Fruit fly (Drosophila melanogaster) whole organism, adult: ENCODE data around the gene CG13365.

ENCODE experiments used
- CG12768 ChIP-seq: fragments of 200-800 bp; sonication (Bioruptor generic); optimal IDR thresholded peaks from 2 replicates; lab custom pipeline; 2017; ENCODE audit warnings: missing biosample characterization, missing genetic modification characterization, mild to moderate bottlenecking, moderate library complexity, missing genetic modification reagents
- CG14711 ChIP-seq: fragments of 200-800 bp; sonication (Bioruptor generic); optimal IDR thresholded peaks from 2 replicates; lab custom pipeline; 2018; ENCODE audit warnings: missing biosample characterization, mild to moderate bottlenecking, missing genetic modification characterization, moderate library complexity
- Clk ChIP-seq: fragments of 200-800 bp; sonication (Bioruptor generic); optimal IDR thresholded peaks from 2 replicates; lab custom pipeline; 2017; ENCODE audit warnings: missing biosample characterization, missing genetic modification characterization
- Hr96 ChIP-seq: fragments of 200-800 bp; sonication (Bioruptor generic); optimal IDR thresholded peaks from 2 replicates; lab custom pipeline; 2016; ENCODE audit warnings: missing biosample characterization, missing genetic modification characterization
- Mnt ChIP-seq: fragments of 200-800 bp; sonication (Bioruptor generic); optimal IDR thresholded peaks from 2 replicates; lab custom pipeline; 2016; ENCODE audit warnings: missing biosample characterization, mild to moderate bottlenecking, missing genetic modification characterization
- cic ChIP-seq: fragments of 200-800 bp; sonication (Bioruptor generic); optimal IDR thresholded peaks from 2 replicates; lab custom pipeline; 2017; ENCODE audit warnings: missing biosample characterization, mild to moderate bottlenecking, missing genetic modification characterization, moderate library complexity
- kay ChIP-seq: fragments of 200-800 bp; sonication (Bioruptor generic); peaks from one replicate; lab custom pipeline; 2016; ENCODE audit warnings: missing biosample characterization, missing genetic modification characterization, borderline replicate concordance
- ovo ChIP-seq: fragments of 200-800 bp; sonication (Bioruptor generic); optimal IDR thresholded peaks from 2 replicates; lab custom pipeline; 2016; ENCODE audit warnings: missing biosample characterization, missing genetic modification characterization

DNA sequence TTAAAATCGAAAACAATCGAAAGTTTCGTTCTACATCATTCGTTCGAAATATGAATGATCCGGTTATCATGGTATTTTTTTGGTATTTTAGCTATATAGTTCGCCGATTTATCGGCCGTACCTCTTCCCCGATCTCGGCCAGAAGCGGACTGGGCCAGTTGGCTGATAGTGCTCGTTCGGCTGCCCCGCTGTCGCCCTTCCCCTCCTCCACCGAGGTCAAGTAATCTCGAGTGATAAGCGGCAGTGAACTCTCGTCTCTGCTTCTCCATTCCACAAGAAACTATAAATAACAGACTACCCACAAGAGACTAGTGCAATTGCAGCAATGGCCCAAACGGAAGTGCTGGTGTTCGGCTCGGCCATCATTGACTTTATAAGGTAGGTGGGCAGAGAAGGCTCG, 2.3 kb upstream of the CG13365 start, which contains the start of gene CG13369:
- no peak for TF ChIP-seq ovo (GFP tag; lab: Kevin White, UChicago)
- no peak for TF ChIP-seq CG12768 (GFP tag; lab: Kevin White, UChicago)
- TF ChIP-seq kay (GFP tag; lab: Kevin White, UChicago): no peak
- no peak for TF ChIP-seq cic (GFP tag; lab: Kevin White, UChicago)
- TF ChIP-seq Clk: no peak
- TF ChIP-seq CG14711 (tag; lab: Kevin White, UChicago): no peak
- TF ChIP-seq Hr96 (GFP tag; lab: Kevin White, UChicago): no peak
- no peak for TF ChIP-seq Mnt (GFP tag; lab: Kevin White, UChicago)
